Worm (Caenorhabditis elegans): Measurements from ENCODE around the gene str-146.

DNA sequence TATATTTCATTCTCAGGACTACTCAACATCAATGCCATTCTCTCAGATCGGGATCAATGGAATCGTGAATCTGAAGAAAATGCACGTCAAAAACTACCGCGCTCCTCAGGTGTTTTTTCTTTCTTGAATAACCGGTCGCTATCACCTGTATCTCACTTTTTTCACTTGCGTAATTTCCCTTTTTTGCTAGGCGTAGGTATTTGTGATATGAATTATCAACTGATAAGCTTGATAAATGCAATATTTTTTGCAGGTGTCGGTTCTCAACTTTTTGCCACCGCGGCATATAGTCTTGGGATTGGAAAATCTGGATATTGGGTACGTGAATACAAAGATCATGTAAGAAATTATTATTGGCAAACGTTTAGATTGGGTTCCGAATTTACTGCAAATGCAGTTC, 40.1 kb downstream of the str-146 start:
- TF ChIP-seq flt-1 (GFP tag; IDR thresholded peaks at IDR 0.05), result no peak
- no peak for TF ChIP-seq klf-2 (GFP tag; conservative IDR thresholded peaks at IDR 0.05)
- TF ChIP-seq T22C8.4 (GFP tag; IDR thresholded peaks at IDR 0.05), result no peak
- TF ChIP-seq cog-1 (tag; optimal IDR thresholded peaks at IDR 0.05), result no peak

All from whole organism, midembryonic.